Fruit fly (Drosophila melanogaster) whole organism, embryonic: ENCODE results near the gene tws.
A peak's percentile ranks its signal among the peaks of the same experiment; 100 is the strongest.

ENCODE experiments used
- Blimp-1 ChIP-seq: fragments of 200-800 bp; sonication (Bioruptor generic); optimal IDR thresholded peaks from 3 replicates; lab custom pipeline; 2018; ENCODE audit warnings: missing biosample characterization, missing genetic modification characterization, mild to moderate bottlenecking, moderate library complexity, missing genetic modification reagents
- Bteb2 ChIP-seq: fragments of 200-800 bp; sonication (Bioruptor generic); optimal IDR thresholded peaks from 2 replicates; lab custom pipeline; 2016; ENCODE audit warnings: missing biosample characterization, missing genetic modification characterization
- CG10147 ChIP-seq: fragments of 200-800 bp; sonication (Bioruptor generic); optimal IDR thresholded peaks from 2 replicates; lab custom pipeline; 2019; ENCODE audit warnings: missing biosample characterization, mild to moderate bottlenecking, missing genetic modification characterization, moderate library complexity
- CG11085 ChIP-seq: fragments of 200-800 bp; sonication (Bioruptor generic); IDR thresholded peaks from 2 replicates; pipeline ENCODE4 v1.3.6; 2022; ENCODE audit warnings: missing biosample characterization, missing genetic modification characterization
- CG11695 ChIP-seq: fragments of 200-800 bp; sonication (Bioruptor generic); IDR thresholded peaks from 3 replicates; pipeline ENCODE4 v1.3.6; 2022; ENCODE audit warnings: missing biosample characterization, missing genetic modification characterization
- CG12071 ChIP-seq: fragments of 200-800 bp; sonication (Bioruptor generic); optimal IDR thresholded peaks from 3 replicates; lab custom pipeline; 2018; ENCODE audit warnings: missing biosample characterization, mild to moderate bottlenecking, missing genetic modification characterization
- CG12104 ChIP-seq: fragments of 200-800 bp; sonication (Bioruptor generic); optimal IDR thresholded peaks from 3 replicates; lab custom pipeline; 2016; ENCODE audit warnings: missing biosample characterization, missing genetic modification characterization
- CG12219 ChIP-seq: fragments of 200-800 bp; sonication (Bioruptor generic); optimal IDR thresholded peaks from 3 replicates; lab custom pipeline; 2018; ENCODE audit warnings: missing biosample characterization, mild to moderate bottlenecking, missing genetic modification characterization
- CG14965 ChIP-seq: fragments of 200-800 bp; sonication (Bioruptor generic); optimal IDR thresholded peaks from 2 replicates; lab custom pipeline; 2016; ENCODE audit warnings: missing biosample characterization, missing genetic modification characterization, borderline replicate concordance
- CG15514 ChIP-seq: fragments of 200-800 bp; sonication (Bioruptor generic); optimal IDR thresholded peaks from 3 replicates; lab custom pipeline; 2017; ENCODE audit warnings: missing biosample characterization, missing genetic modification characterization, mild to moderate bottlenecking, moderate library complexity, missing genetic modification reagents
- CG17359 ChIP-seq: fragments of 200-800 bp; sonication (Bioruptor generic); optimal IDR thresholded peaks from 3 replicates; lab custom pipeline; 2018; ENCODE audit warnings: missing biosample characterization, mild to moderate bottlenecking, missing genetic modification characterization, moderate library complexity
- CG18599 ChIP-seq: fragments of 200-800 bp; sonication (Bioruptor generic); optimal IDR thresholded peaks from 3 replicates; lab custom pipeline; 2017; ENCODE audit warnings: missing biosample characterization, missing genetic modification characterization, mild to moderate bottlenecking, moderate library complexity, missing genetic modification reagents
- CG33213 ChIP-seq: fragments of 200-800 bp; sonication (Bioruptor generic); optimal IDR thresholded peaks from 3 replicates; lab custom pipeline; 2016; ENCODE audit warnings: missing biosample characterization, missing genetic modification characterization
- CG3407 ChIP-seq: fragments of 200-800 bp; sonication (Bioruptor generic); optimal IDR thresholded peaks from 2 replicates; lab custom pipeline; 2018; ENCODE audit warnings: missing biosample characterization, mild to moderate bottlenecking, missing genetic modification characterization
- CG4617 ChIP-seq: fragments of 200-800 bp; sonication (Bioruptor generic); optimal IDR thresholded peaks from 3 replicates; lab custom pipeline; 2016; ENCODE audit warnings: missing biosample characterization, missing genetic modification characterization, borderline replicate concordance
- CG4854 ChIP-seq: fragments of 200-800 bp; sonication (Bioruptor generic); optimal IDR thresholded peaks from 2 replicates; lab custom pipeline; 2016; ENCODE audit warnings: missing biosample characterization, missing genetic modification characterization, inconsistent platforms
- CG5953 ChIP-seq: fragments of 200-800 bp; sonication (Bioruptor generic); IDR thresholded peaks from 2 replicates; pipeline ENCODE4 v1.3.6; 2022; ENCODE audit warnings: missing biosample characterization, missing genetic modification characterization
- CG6254 ChIP-seq: fragments of 200-800 bp; sonication (Bioruptor generic); optimal IDR thresholded peaks from 3 replicates; lab custom pipeline; 2017; ENCODE audit warnings: mild to moderate bottlenecking, missing biosample characterization, missing genetic modification reagents, missing genetic modification characterization
- CG7745 ChIP-seq: fragments of 200-800 bp; sonication (Bioruptor generic); optimal IDR thresholded peaks from 2 replicates; lab custom pipeline; 2018; ENCODE audit warnings: missing biosample characterization, mild to moderate bottlenecking, missing genetic modification characterization, moderate library complexity
- CG7839 ChIP-seq: fragments of 200-800 bp; sonication (Bioruptor generic); optimal IDR thresholded peaks from 3 replicates; lab custom pipeline; 2018; ENCODE audit warnings: missing biosample characterization, mild to moderate bottlenecking, missing genetic modification characterization, moderate library complexity
- CkIIα-i1 ChIP-seq: fragments of 200-800 bp; sonication (Bioruptor generic); IDR thresholded peaks from 2 replicates; pipeline ENCODE4 v1.3.6; 2022; ENCODE audit warnings: missing biosample characterization, missing genetic modification characterization
- Fer3 ChIP-seq: fragments of 200-800 bp; sonication (Bioruptor generic); optimal IDR thresholded peaks from 2 replicates; lab custom pipeline; 2018; ENCODE audit warnings: missing biosample characterization, mild to moderate bottlenecking, missing genetic modification characterization, moderate library complexity
- Hr78 ChIP-seq, 2 experiments: fragments of 200-800 bp in 1 of 2; fragments of >200 bp in 1 of 2; sonication (Bioruptor generic) in 1 of 2; optimal IDR thresholded peaks; 2 replicates each; lab custom pipeline; 2017 to 2019; ENCODE audit warnings: missing biosample characterization in 2 of 2, missing genetic modification characterization in 2 of 2, mild to moderate bottlenecking in 1 of 2, moderate library complexity in 1 of 2
- Lpt ChIP-seq: fragments of >200 bp; optimal IDR thresholded peaks from 2 replicates; lab custom pipeline; 2018; ENCODE audit warnings: missing biosample characterization, missing genetic modification characterization
- NC2α ChIP-seq: fragments of 200-800 bp; sonication (Bioruptor generic); optimal IDR thresholded peaks from 2 replicates; lab custom pipeline; 2016; ENCODE audit warnings: missing biosample characterization, missing genetic modification characterization
- NFAT ChIP-seq: fragments of 200-800 bp; sonication (Bioruptor generic); IDR thresholded peaks from 2 replicates; pipeline ENCODE4 v1.3.6; 2022; ENCODE audit warnings: missing biosample characterization, missing genetic modification characterization
- Pdp1 ChIP-seq, 2 experiments: fragments of 200-800 bp; sonication (Bioruptor generic); optimal IDR thresholded peaks; 3 replicates each; lab custom pipeline; 2016; ENCODE audit warnings: missing biosample characterization in 2 of 2, missing genetic modification characterization in 2 of 2, mild to moderate bottlenecking in 1 of 2, moderate library complexity in 1 of 2
- Ptx1 ChIP-seq: fragments of 200-800 bp; sonication (Bioruptor generic); IDR thresholded peaks from 2 replicates; pipeline ENCODE4 v1.3.6; 2022; ENCODE audit warnings: missing biosample characterization, missing genetic modification characterization
- Six4 ChIP-seq: fragments of 200-800 bp; sonication (Bioruptor generic); optimal IDR thresholded peaks from 2 replicates; lab custom pipeline; 2016; ENCODE audit warnings: missing biosample characterization, missing genetic modification characterization
- Stat92E ChIP-seq, 3 experiments: fragments of >200 bp in 2 of 3; fragments of 200-800 bp in 1 of 3; sonication (Bioruptor generic) in 1 of 3; optimal IDR thresholded peaks; 2 replicates each; lab custom pipeline; 2017 to 2019; ENCODE audit warnings: missing biosample characterization in 3 of 3, missing genetic modification characterization in 3 of 3, mild to moderate bottlenecking in 1 of 3, moderate library complexity in 1 of 3
- Vsx1 ChIP-seq: fragments of 200-800 bp; sonication (Bioruptor generic); optimal IDR thresholded peaks from 2 replicates; lab custom pipeline; 2017; ENCODE audit warnings: missing biosample characterization, mild to moderate bottlenecking, missing genetic modification characterization, missing genetic modification reagents
- btn ChIP-seq: fragments of 200-800 bp; sonication (Bioruptor generic); optimal IDR thresholded peaks from 2 replicates; lab custom pipeline; 2016; ENCODE audit warnings: missing biosample characterization, missing genetic modification characterization
- cad ChIP-seq: fragments of >200 bp; optimal IDR thresholded peaks from 2 replicates; lab custom pipeline; 2017; ENCODE audit warnings: missing biosample characterization, missing genetic modification characterization
- da ChIP-seq: fragments of 200-800 bp; sonication (Bioruptor generic); optimal IDR thresholded peaks from 2 replicates; lab custom pipeline; 2016; ENCODE audit warnings: missing biosample characterization, missing genetic modification characterization
- dysf ChIP-seq: fragments of 200-800 bp; sonication (Bioruptor generic); IDR thresholded peaks from 3 replicates; pipeline ENCODE4 v1.3.6; 2022; ENCODE audit warnings: missing biosample characterization, missing genetic modification characterization
- fd102C ChIP-seq: fragments of 200-800 bp; sonication (Bioruptor generic); optimal IDR thresholded peaks from 2 replicates; lab custom pipeline; 2018; ENCODE audit warnings: missing biosample characterization, mild to moderate bottlenecking, missing genetic modification characterization, moderate library complexity
- fd64A ChIP-seq: fragments of 200-800 bp; sonication (Bioruptor generic); optimal IDR thresholded peaks from 3 replicates; lab custom pipeline; 2018; ENCODE audit warnings: missing biosample characterization, mild to moderate bottlenecking, missing genetic modification characterization
- hbn ChIP-seq: fragments of 200-800 bp; sonication (Bioruptor generic); IDR thresholded peaks from 2 replicates; pipeline ENCODE4 v1.3.6; 2022; ENCODE audit warnings: missing biosample characterization, missing genetic modification characterization; ENCODE audit not compliant: partially characterized antibody
- klu ChIP-seq: fragments of 200-800 bp; sonication (Bioruptor generic); IDR thresholded peaks from 2 replicates; pipeline ENCODE4 v1.3.6; 2022; ENCODE audit warnings: missing biosample characterization, missing genetic modification characterization
- knrl ChIP-seq: fragments of 200-800 bp; sonication (Bioruptor generic); IDR thresholded peaks from 3 replicates; pipeline ENCODE4 v1.3.6; 2022; ENCODE audit warnings: missing biosample characterization, missing genetic modification characterization; ENCODE audit not compliant: partially characterized antibody
- nerfin-2 ChIP-seq: fragments of 200-800 bp; sonication (Bioruptor generic); IDR thresholded peaks from 2 replicates; pipeline ENCODE4 v1.3.6; 2022; ENCODE audit warnings: missing biosample characterization, missing genetic modification characterization; ENCODE audit not compliant: partially characterized antibody
- pfk ChIP-seq: fragments of 200-800 bp; sonication (Bioruptor generic); optimal IDR thresholded peaks from 2 replicates; lab custom pipeline; 2018; ENCODE audit warnings: missing biosample characterization, mild to moderate bottlenecking, missing genetic modification characterization, moderate library complexity
- pita ChIP-seq: fragments of 200-800 bp; sonication (Bioruptor generic); optimal IDR thresholded peaks from 2 replicates; lab custom pipeline; 2017; ENCODE audit warnings: missing biosample characterization, mild to moderate bottlenecking, missing genetic modification characterization
- rib ChIP-seq: fragments of 200-800 bp; sonication (Bioruptor generic); IDR thresholded peaks from 2 replicates; pipeline ENCODE4 v1.3.6; 2022; ENCODE audit warnings: missing biosample characterization, missing genetic modification characterization
- sens-2 ChIP-seq: fragments of 200-800 bp; sonication (Bioruptor generic); IDR thresholded peaks from 2 replicates; pipeline ENCODE4 v1.3.6; 2022; ENCODE audit warnings: missing biosample characterization, missing genetic modification characterization
- sima ChIP-seq: fragments of 200-800 bp; sonication (Bioruptor generic); optimal IDR thresholded peaks from 2 replicates; lab custom pipeline; 2016; ENCODE audit warnings: missing biosample characterization, missing genetic modification characterization
- slou ChIP-seq: fragments of 200-800 bp; sonication (Bioruptor generic); optimal IDR thresholded peaks from 3 replicates; lab custom pipeline; 2016; ENCODE audit warnings: missing biosample characterization, missing genetic modification characterization
- tin ChIP-seq: fragments of 200-800 bp; sonication (Bioruptor generic); optimal IDR thresholded peaks from 3 replicates; lab custom pipeline; 2016; ENCODE audit warnings: missing biosample characterization, missing genetic modification characterization

Gene tws

dm6 chr3R:10087206-10087927 lies 52.2 kb downstream of the tws start (continued):
- TF ChIP-seq nerfin-2 (GFP tag; lab: Robert Waterston, UW) (peak; percentile 56), CG18599 (GFP tag; lab: Kevin White, UChicago) (peak; percentile 77), sima (no peak), Stat92E (GFP tag; optimal IDR thresholded peaks at IDR 0.05; lab: Kevin White, UChicago) (no peak), da (peak; percentile 54), CG33213 (GFP tag; lab: Kevin White, UChicago) (peak; percentile 72), sens-2 (GFP tag; lab: Robert Waterston, UW) (peak; percentile 49; the same call in 1 of the 2 replicates), pfk (no peak), CG12219 (GFP tag; lab: Kevin White, UChicago) (peak; percentile 17), slou (GFP tag; lab: Kevin White, UChicago) (peak; percentile 47), CG11695 (GFP tag; lab: Robert Waterston, UW) (no peak), CG7745 (no peak), rib (GFP tag; lab: Robert Waterston, UW) (no peak), CG12071 (GFP tag; lab: Kevin White, UChicago) (peak; percentile 13), CG4617 (GFP tag; lab: Kevin White, UChicago) (peak; percentile 9), Hr78 (GFP tag; optimal IDR thresholded peaks at IDR 0.05; lab: Kevin White, UChicago) (peak in 1 of 2 experiments; percentile 52), CkIIα-i1 (GFP tag; lab: Robert Waterston, UW) (no peak), fd64A (no peak), CG3407 (peak; percentile 43), knrl (GFP tag; lab: Robert Waterston, UW) (0 out of 3 replicates have a peak, but pooled peaks have one; percentile 16), fd102C (no peak), hbn (no peak), CG4854 (peak; percentile 45), CG5953 (GFP tag; lab: Robert Waterston, UW) (peak; percentile 61; the same call in 1 of the 2 replicates), NC2α (GFP tag; lab: Kevin White, UChicago) (peak; percentile 15), dysf (GFP tag; lab: Robert Waterston, UW) (peak; percentile 80), CG17359 (tag; lab: Kevin White, UChicago) (peak; percentile 62), Blimp-1 (peak; percentile 11), CG10147 (GFP tag; lab: Kevin White, UChicago) (peak; percentile 12), NFAT (GFP tag; lab: Robert Waterston, UW) (peak; percentile 56), Fer3 (tag; lab: Kevin White, UChicago) (peak; percentile 57), pita (GFP tag; lab: Kevin White, UChicago) (no peak), btn (GFP tag; lab: Kevin White, UChicago) (peak; percentile 21), cad (GFP tag; lab: Kevin White, UChicago) (no peak), Vsx1 (GFP tag; lab: Kevin White, UChicago) (no peak), CG7839 (peak; percentile 69), Ptx1 (GFP tag; lab: Robert Waterston, UW) (peak; percentile 75), tin (GFP tag; lab: Kevin White, UChicago) (peak; percentile 65), klu (GFP tag; lab: Robert Waterston, UW) (peak; percentile 60), Pdp1 (GFP tag; optimal IDR thresholded peaks at IDR 0.05; lab: Kevin White, UChicago) (peak; percentile 62 to 79), Bteb2 (GFP tag; lab: Kevin White, UChicago) (peak; percentile 64), CG6254 (GFP tag; lab: Kevin White, UChicago) (no peak), Lpt (GFP tag; lab: Kevin White, UChicago) (no peak), CG11085 (no peak; the same call in 1 of the 2 replicates), CG15514 (peak; percentile 65), CG12104 (GFP tag; lab: Kevin White, UChicago) (no peak), Six4 (GFP tag; lab: Kevin White, UChicago) (peak; percentile 57), CG14965 (GFP tag; lab: Kevin White, UChicago) (no peak)
